Fruit fly (Drosophila melanogaster) whole organism, pupa: ENCODE results near the gene CG5023.

Experiments
- CG10348 ChIP-seq: fragments of 200-800 bp; sonication (Bioruptor generic); IDR thresholded peaks from 2 replicates; pipeline ENCODE4 v1.3.6; 2022; ENCODE audit warnings: missing biosample characterization, missing genetic modification characterization
- CG12605 ChIP-seq: fragments of 200-800 bp; sonication (Bioruptor generic); IDR thresholded peaks from 2 replicates; pipeline ENCODE4 v1.3.6; 2022; ENCODE audit warnings: missing biosample characterization, missing genetic modification characterization
- CG13204 ChIP-seq: fragments of 200-800 bp; sonication (Bioruptor generic); optimal IDR thresholded peaks from 2 replicates; lab custom pipeline; 2018; ENCODE audit warnings: missing biosample characterization, mild to moderate bottlenecking, missing genetic modification characterization, moderate library complexity
- CG14655 ChIP-seq: fragments of 200-800 bp; sonication (Bioruptor generic); optimal IDR thresholded peaks from 3 replicates; lab custom pipeline; 2017; ENCODE audit warnings: mild to moderate bottlenecking, missing biosample characterization, missing genetic modification reagents, missing genetic modification characterization
- CG15710 ChIP-seq: fragments of 200-800 bp; sonication (Bioruptor generic); optimal IDR thresholded peaks from 2 replicates; lab custom pipeline; 2018; ENCODE audit warnings: missing biosample characterization, mild to moderate bottlenecking, missing genetic modification characterization, moderate library complexity
- CG17806 ChIP-seq: fragments of 200-800 bp; sonication (Bioruptor generic); optimal IDR thresholded peaks from 2 replicates; lab custom pipeline; 2018; ENCODE audit warnings: missing biosample characterization, mild to moderate bottlenecking, missing genetic modification characterization, moderate library complexity
- CG34367 ChIP-seq: fragments of 200-800 bp; sonication (Bioruptor generic); optimal IDR thresholded peaks from 2 replicates; lab custom pipeline; 2018; ENCODE audit warnings: missing biosample characterization, mild to moderate bottlenecking, missing genetic modification characterization
- CG4496 ChIP-seq: fragments of 200-800 bp; sonication (Bioruptor generic); IDR thresholded peaks from 3 replicates; pipeline ENCODE4 v1.3.6; 2022; ENCODE audit warnings: missing biosample characterization, missing genetic modification characterization
- CG8159 ChIP-seq: fragments of 200-800 bp; sonication (Bioruptor generic); optimal IDR thresholded peaks from 3 replicates; lab custom pipeline; 2018; ENCODE audit warnings: missing biosample characterization, mild to moderate bottlenecking, missing genetic modification characterization, moderate library complexity
- CG8301 ChIP-seq: fragments of 200-800 bp; sonication (Bioruptor generic); optimal IDR thresholded peaks from 2 replicates; lab custom pipeline; 2018; ENCODE audit warnings: missing biosample characterization, mild to moderate bottlenecking, missing genetic modification characterization
- CG9948 ChIP-seq: fragments of 200-800 bp; sonication (Bioruptor generic); optimal IDR thresholded peaks from 2 replicates; lab custom pipeline; 2018; ENCODE audit warnings: missing biosample characterization, mild to moderate bottlenecking, missing genetic modification characterization, moderate library complexity
- D1 ChIP-seq: fragments of 200-800 bp; sonication (Bioruptor generic); optimal IDR thresholded peaks from 2 replicates; lab custom pipeline; 2018; ENCODE audit warnings: missing biosample characterization, mild to moderate bottlenecking, missing genetic modification characterization, moderate library complexity
- EcR ChIP-seq: fragments of 200-800 bp; sonication (Bioruptor generic); optimal IDR thresholded peaks from 3 replicates; lab custom pipeline; 2019; ENCODE audit warnings: missing biosample characterization, missing genetic modification characterization, mild to moderate bottlenecking, moderate library complexity, missing genetic modification reagents
- Ets98B ChIP-seq: fragments of 200-800 bp; sonication (Bioruptor generic); IDR thresholded peaks from 2 replicates; pipeline ENCODE4 v1.3.6; 2022; ENCODE audit warnings: missing biosample characterization, missing genetic modification characterization
- Pif1A ChIP-seq: fragments of 200-800 bp; sonication (Bioruptor generic); optimal IDR thresholded peaks from 3 replicates; lab custom pipeline; 2016; ENCODE audit warnings: missing biosample characterization, missing genetic modification characterization
- Pif1B ChIP-seq: fragments of 200-800 bp; sonication (Bioruptor generic); optimal IDR thresholded peaks from 3 replicates; lab custom pipeline; 2016; ENCODE audit warnings: missing biosample characterization, missing genetic modification characterization
- Snoo ChIP-seq: fragments of 200-800 bp; sonication (Bioruptor generic); optimal IDR thresholded peaks from 3 replicates; lab custom pipeline; 2017; ENCODE audit warnings: missing biosample characterization, mild to moderate bottlenecking, missing genetic modification characterization, inconsistent platforms
- fd96Ca ChIP-seq: fragments of 200-800 bp; sonication (Bioruptor generic); IDR thresholded peaks from 3 replicates; pipeline ENCODE4 v1.3.6; 2022; ENCODE audit warnings: missing biosample characterization, missing genetic modification characterization
- gl ChIP-seq: fragments of 200-800 bp; sonication (Bioruptor generic); optimal IDR thresholded peaks from 2 replicates; lab custom pipeline; 2018; ENCODE audit warnings: missing biosample characterization, mild to moderate bottlenecking, missing genetic modification characterization
- rn ChIP-seq: fragments of 200-800 bp; sonication (Bioruptor generic); IDR thresholded peaks from 2 replicates; pipeline ENCODE4 v1.3.6; 2022; ENCODE audit warnings: missing biosample characterization, missing genetic modification characterization

Gene CG5023

DNA sequence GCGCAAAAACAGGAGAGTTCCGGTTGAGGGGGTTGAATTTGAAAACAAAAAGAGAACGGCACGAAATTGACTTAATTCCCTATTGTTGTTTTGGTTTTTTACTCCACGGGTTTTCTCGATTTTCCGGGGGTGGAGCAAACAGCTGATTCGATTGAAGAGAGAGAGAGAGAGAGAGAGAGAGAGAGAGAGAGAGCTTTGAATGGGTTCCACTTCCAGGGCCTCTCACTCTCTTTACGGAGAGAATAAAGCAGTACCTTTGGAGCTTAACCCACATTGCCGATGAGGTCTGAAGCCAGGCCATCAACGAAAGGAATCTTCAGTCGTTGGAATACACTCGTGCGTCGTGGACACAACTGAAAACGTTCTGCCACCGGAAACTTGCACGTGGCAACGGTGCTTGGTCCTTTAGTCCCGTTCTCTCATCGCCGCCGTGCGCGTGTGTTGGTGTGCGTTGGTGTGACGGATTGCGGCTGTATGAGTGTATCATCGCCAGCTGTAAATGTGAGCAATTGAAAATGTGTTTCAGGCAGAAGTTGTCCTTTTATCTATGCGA, 35.3 kb downstream of the CG5023 start, which contains the start of gene Nlg4:
Gene Nlg4 (plus strand): TSS at position 332 of the 553 bp plus-strand sequence.
- TF ChIP-seq CG13204 (GFP tag; lab: Kevin White, UChicago) (no peak), CG17806 (tag; lab: Kevin White, UChicago) (no peak), CG4496 (no peak), CG15710 (tag; lab: Kevin White, UChicago) (no peak), rn (GFP tag; lab: Robert Waterston, UW) (no peak), CG34367 (tag; lab: Kevin White, UChicago) (no peak), CG12605 (GFP tag; lab: Robert Waterston, UW) (no peak), EcR (no peak), CG14655 (no peak), Pif1B (GFP tag; lab: Kevin White, UChicago) (no peak), CG9948 (tag; lab: Kevin White, UChicago) (no peak), gl (tag; lab: Kevin White, UChicago) (no peak), fd96Ca (GFP tag; lab: Robert Waterston, UW) (no peak), CG8159 (tag; lab: Kevin White, UChicago) (no peak), CG8301 (tag; lab: Kevin White, UChicago) (no peak), Pif1A (GFP tag; lab: Kevin White, UChicago) (no peak), CG10348 (GFP tag; lab: Robert Waterston, UW) (no peak), Snoo (no peak), D1 (tag; lab: Kevin White, UChicago) (no peak)

DNA sequence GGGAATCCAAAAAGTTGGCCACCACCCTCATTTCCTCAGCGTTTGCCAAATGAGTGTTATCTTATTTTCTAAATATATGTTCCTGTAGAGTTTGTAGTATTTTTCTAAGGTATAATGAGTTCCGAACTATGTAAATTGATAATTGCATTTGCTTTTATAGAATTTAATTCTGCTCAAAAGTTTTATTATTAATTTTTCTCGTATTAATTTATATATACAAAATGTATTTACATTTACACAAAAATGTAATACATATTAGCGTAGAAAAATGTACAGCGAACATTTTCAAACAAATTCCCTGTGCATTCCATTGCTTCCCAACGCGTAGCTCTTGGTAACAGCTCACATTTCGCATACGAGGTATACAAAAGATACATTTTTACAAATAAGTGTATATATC, 40.5 kb downstream of the CG5023 start, which contains the start of gene CG17199:
Gene CG17199 (minus strand): TSS at position 101 of the 400 bp plus-strand sequence.
- TF ChIP-seq CG17806 (tag; lab: Kevin White, UChicago) = no peak
- TF ChIP-seq CG10348 (GFP tag; lab: Robert Waterston, UW) = no peak
- no peak for TF ChIP-seq CG8159 (tag; lab: Kevin White, UChicago)
- TF ChIP-seq fd96Ca (GFP tag; lab: Robert Waterston, UW) = no peak
- no peak for TF ChIP-seq rn (GFP tag; lab: Robert Waterston, UW)
- no peak for TF ChIP-seq Snoo
- no peak for TF ChIP-seq EcR
- TF ChIP-seq CG4496 = no peak
- TF ChIP-seq CG14655 = no peak
- no peak for TF ChIP-seq CG8301 (tag; lab: Kevin White, UChicago)
- no peak for TF ChIP-seq gl (tag; lab: Kevin White, UChicago)
- no peak for TF ChIP-seq CG9948 (tag; lab: Kevin White, UChicago)
- no peak for TF ChIP-seq Ets98B (GFP tag; lab: Robert Waterston, UW)
- TF ChIP-seq CG34367 (tag; lab: Kevin White, UChicago) = no peak
- no peak for TF ChIP-seq CG13204 (GFP tag; lab: Kevin White, UChicago)
- TF ChIP-seq, all 21 proteins: peak for 0
